Worm (Caenorhabditis elegans) whole organism, early embryonic: ENCODE results near the gene F32H5.3.

Source experiments
- F13C5.2 ChIP-seq: sonication (generic microtip); optimal IDR thresholded peaks from 2 replicates; lab custom pipeline; 2017; ENCODE audit warnings: mild to moderate bottlenecking, missing genetic modification characterization, inconsistent platforms, missing compliant biosample characterization
- aly-1 ChIP-seq: sonication (generic microtip); optimal IDR thresholded peaks from 2 replicates; lab custom pipeline; 2016; ENCODE audit warnings: missing genetic modification characterization, missing compliant biosample characterization
- ama-1 ChIP-seq: fragments of 150-350 bp; optimal IDR thresholded peaks from 2 replicates; lab custom pipeline; 2014
- ceh-13 ChIP-seq: fragments of 200-800 bp; sonication (Bioruptor generic); optimal IDR thresholded peaks from 2 replicates; lab custom pipeline; 2018; ENCODE audit warnings: mild to moderate bottlenecking, missing genetic modification characterization, missing compliant biosample characterization
- ceh-36 ChIP-seq: sonication (generic microtip); optimal IDR thresholded peaks from 2 replicates; lab custom pipeline; 2016; ENCODE audit warnings: missing genetic modification characterization, inconsistent platforms, missing compliant biosample characterization
- flt-1 ChIP-seq: fragments of 200-800 bp; sonication (Bioruptor generic); IDR thresholded peaks from 2 replicates; pipeline ENCODE4 v1.3.6; 2022; ENCODE audit warnings: missing genetic modification characterization, missing compliant biosample characterization
- hmg-4 ChIP-seq: fragments of 200-800 bp; sonication (Bioruptor generic); optimal IDR thresholded peaks from 2 replicates; lab custom pipeline; 2018; ENCODE audit warnings: mild to moderate bottlenecking, missing genetic modification characterization, missing compliant biosample characterization
- hnd-1 ChIP-seq: sonication (generic microtip); optimal IDR thresholded peaks from 2 replicates; lab custom pipeline; 2016; ENCODE audit warnings: missing genetic modification characterization, missing compliant biosample characterization
- tbx-11 ChIP-seq: fragments of 200-800 bp; sonication (Bioruptor generic); IDR thresholded peaks from 2 replicates; pipeline ENCODE4 v1.3.6; 2022; ENCODE audit warnings: missing genetic modification characterization, missing compliant biosample characterization

DNA sequence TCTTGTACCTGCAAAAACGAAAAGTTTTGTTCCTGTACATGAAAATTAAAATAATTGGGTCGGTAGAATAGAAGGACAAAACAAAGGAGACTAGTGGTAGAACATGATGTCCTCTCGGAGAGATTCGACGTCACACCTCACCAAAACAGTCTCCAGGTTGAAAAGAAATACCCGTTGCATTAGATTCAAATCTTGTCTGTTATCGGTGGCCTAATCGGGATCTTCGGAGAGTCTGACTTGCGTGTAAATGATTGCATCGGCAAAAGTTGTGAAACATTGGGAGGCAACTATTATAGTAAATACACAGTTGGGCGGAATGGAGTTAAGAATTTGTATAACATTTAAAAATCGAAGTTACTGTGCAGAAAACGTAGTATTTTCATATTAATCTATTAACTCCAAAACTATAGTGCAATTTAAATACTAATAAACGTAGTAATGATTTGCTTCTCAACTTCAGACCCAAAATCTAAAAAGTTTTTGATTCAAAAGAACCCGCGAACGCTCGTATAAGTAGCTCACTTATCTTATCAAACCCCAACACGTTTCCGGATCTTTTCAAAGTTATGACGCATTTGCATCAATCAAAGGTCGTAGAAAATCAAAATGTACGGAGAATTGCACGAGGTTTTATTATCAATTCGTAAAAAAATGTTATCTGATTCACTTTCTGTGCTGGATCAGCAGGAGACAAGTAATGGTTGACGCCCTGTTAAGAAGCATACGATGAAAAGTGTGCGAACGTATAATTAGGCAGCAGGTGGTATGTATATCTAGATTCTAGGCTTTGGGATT, 25.6 kb upstream of the F32H5.3 start, which contains the start of gene nhr-168:
- TF ChIP-seq ama-1 (lab: Kevin White, UChicago) = no peak
- no peak for TF ChIP-seq hmg-4 (GFP tag; lab: Kevin White, UChicago)
- no peak for TF ChIP-seq ceh-36 (tag; lab: Kevin White, UChicago)
- TF ChIP-seq aly-1 = no peak
- no peak for TF ChIP-seq ceh-13
- TF ChIP-seq tbx-11 (GFP tag; lab: Robert Waterston, UW) = no peak
- no peak for TF ChIP-seq hnd-1 (tag; lab: Kevin White, UChicago)
- no peak for TF ChIP-seq flt-1 (GFP tag; lab: Robert Waterston, UW)
- no peak for TF ChIP-seq F13C5.2 (tag; lab: Kevin White, UChicago)
